Fruit fly (Drosophila melanogaster): Measurements from ENCODE around the gene C3G.

Gene C3G

DNA sequence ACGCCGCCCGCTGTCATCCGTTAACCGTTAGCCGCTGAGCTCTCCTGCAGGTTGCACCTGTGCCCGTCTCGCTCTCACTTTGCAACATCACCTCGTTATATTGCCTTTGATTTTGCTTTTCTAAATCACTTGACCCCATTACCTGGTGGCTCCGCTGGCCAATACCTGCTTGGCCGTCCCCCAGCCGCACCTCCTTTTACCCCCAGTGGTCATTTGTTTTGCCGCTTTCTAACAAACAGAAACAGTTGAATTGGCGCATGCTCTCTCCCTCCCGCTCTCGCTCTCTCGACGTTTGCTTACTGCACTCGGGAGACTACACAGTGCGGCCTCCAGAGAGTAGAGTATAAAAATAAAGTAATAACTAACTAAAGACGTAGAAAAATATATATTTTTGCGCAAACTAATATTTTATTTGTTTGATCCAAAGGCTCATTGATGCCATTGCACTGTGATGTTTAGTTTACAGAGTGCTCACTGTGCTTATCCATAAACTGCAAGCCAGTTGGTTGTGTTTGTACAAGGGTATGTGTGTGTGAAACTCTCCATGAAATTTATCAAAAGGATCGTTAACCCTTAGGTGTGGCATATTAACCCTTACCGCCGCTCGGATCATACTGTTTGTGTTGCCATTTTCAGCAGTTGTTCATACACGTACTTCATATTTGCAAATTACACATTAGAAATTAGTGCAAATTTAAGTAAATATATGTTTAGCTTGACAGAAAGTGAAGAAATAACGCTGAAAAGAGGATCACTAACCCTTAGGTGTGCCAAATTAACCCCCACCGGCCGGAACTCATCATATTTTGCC lies 1.3 kb upstream of the C3G start (continued):
- TF ChIP-seq CG2199 (GFP tag; IDR thresholded peaks at IDR 0.05) (peak; percentile 60; the same call in 1 of the 3 replicates), CG10267 (tag; optimal IDR thresholded peaks at IDR 0.05) (peak; percentile 61), fd64A (GFP tag; optimal IDR thresholded peaks at IDR 0.05) (peak; percentile 18), gce (GFP tag; IDR thresholded peaks at IDR 0.05) (peak; percentile 75; the same call in 1 of the 3 replicates), CG14667 (GFP tag; IDR thresholded peaks at IDR 0.05) (peak; percentile 84), BEAF-32 (GFP tag; optimal IDR thresholded peaks at IDR 0.05) (no peak), chm (GFP tag; IDR thresholded peaks at IDR 0.05) (peak; percentile 90), MBD-R2 (GFP tag; IDR thresholded peaks at IDR 0.05) (peak; percentile 67; the same call in 1 of the 2 replicates), CG5953 (GFP tag; IDR thresholded peaks at IDR 0.05) (peak; percentile 85), CG18764 (GFP tag; optimal IDR thresholded peaks at IDR 0.05) (peak; percentile 32), Aef1 (GFP tag; IDR thresholded peaks at IDR 0.05) (peak; percentile 87), Deaf1 (tag; optimal IDR thresholded peaks at IDR 0.05) (no peak), CG4282 (GFP tag; optimal IDR thresholded peaks at IDR 0.05) (peak; percentile 30), klu (GFP tag; IDR thresholded peaks at IDR 0.05) (peak; percentile 64; the same call in 1 of the 2 replicates), dimm (GFP tag; IDR thresholded peaks at IDR 0.05) (peak; percentile 76), esg (GFP tag; conservative IDR thresholded peaks at IDR 0.05) (peak; percentile 85), bsh (GFP tag; optimal IDR thresholded peaks at IDR 0.05) (peak; percentile 30 to 81), amos (GFP tag; IDR thresholded peaks at IDR 0.05; ENCODE audit: partially characterized antibody) (no peak), Spps (tag; optimal IDR thresholded peaks at IDR 0.05) (peak; percentile 6), HHEX (GFP tag; optimal IDR thresholded peaks at IDR 0.05) (peak; percentile 79), slou (GFP tag; optimal IDR thresholded peaks at IDR 0.05) (no peak), CG12299 (tag; optimal IDR thresholded peaks at IDR 0.05) (peak; percentile 41), Dll (GFP tag; IDR thresholded peaks at IDR 0.05; ENCODE audit: partially characterized antibody) (no peak), Stat92E (GFP tag; optimal IDR thresholded peaks at IDR 0.05) (no peak), CG14710 (tag; optimal IDR thresholded peaks at IDR 0.05) (peak; percentile 44), sob (GFP tag; IDR thresholded peaks at IDR 0.05) (peak; percentile 87), pfk (GFP tag; optimal IDR thresholded peaks at IDR 0.05) (no peak), seq (GFP tag; IDR thresholded peaks at IDR 0.05) (peak; percentile 89), Drgx (GFP tag; IDR thresholded peaks at IDR 0.05) (peak; percentile 97), Atf-2 (GFP tag; optimal IDR thresholded peaks at IDR 0.05) (peak; percentile 76), Lim3 (GFP tag; IDR thresholded peaks at IDR 0.05) (peak; percentile 62), Usf (GFP tag; optimal IDR thresholded peaks at IDR 0.05) (peak; percentile 51), shn (GFP tag; optimal IDR thresholded peaks at IDR 0.05) (peak; percentile 36), CG7271 (tag; optimal IDR thresholded peaks at IDR 0.05) (peak; percentile 3), Rx (GFP tag; IDR thresholded peaks at IDR 0.05) (peak; percentile 89), MTF-1 (GFP tag; optimal IDR thresholded peaks at IDR 0.05; ENCODE audit: borderline replicate concordance) (peak; percentile 33), CG42726 (GFP tag; IDR thresholded peaks at IDR 0.05; ENCODE audit: partially characterized antibody) (no peak), Fer3 (tag; optimal IDR thresholded peaks at IDR 0.05) (peak; percentile 78), ind (GFP tag; optimal IDR thresholded peaks at IDR 0.05) (peak; percentile 79), Max (GFP tag; optimal IDR thresholded peaks at IDR 0.05) (peak; percentile 71), Scr (GFP tag; IDR thresholded peaks at IDR 0.05; ENCODE audit: partially characterized antibody) (0 out of 2 replicates have a peak, but pooled peaks have one; percentile 8), CG5180 (GFP tag; optimal IDR thresholded peaks at IDR 0.05) (peak; percentile 39), Hand (GFP tag; optimal IDR thresholded peaks at IDR 0.05) (peak; percentile 64), tin (GFP tag; optimal IDR thresholded peaks at IDR 0.05) (peak; percentile 64), CG12104 (GFP tag; optimal IDR thresholded peaks at IDR 0.05) (peak; percentile 8), aop (GFP tag; IDR thresholded peaks at IDR 0.05) (peak; percentile 61; the same call in 1 of the 2 replicates), Lpt (GFP tag; optimal IDR thresholded peaks at IDR 0.05) (no peak), disco-r (GFP tag; optimal IDR thresholded peaks at IDR 0.05) (peak; percentile 41)

Measured in whole organism, embryonic.